Worm (Caenorhabditis elegans) whole organism, L4 larva: Measurements from ENCODE around the gene rnp-5.
A peak's percentile ranks its signal among the peaks of the same experiment; 100 is the strongest.

Experiments used
- F10B5.3 ChIP-seq: sonication (generic microtip); optimal IDR thresholded peaks from 2 replicates; lab custom pipeline; 2016; ENCODE audit warnings: mild to moderate bottlenecking, missing genetic modification characterization, missing compliant biosample characterization
- F37D6.2 ChIP-seq: sonication (generic microtip); optimal IDR thresholded peaks from 2 replicates; lab custom pipeline; 2016; ENCODE audit warnings: mild to moderate bottlenecking, missing genetic modification characterization, missing compliant biosample characterization
- T26A8.4 ChIP-seq: fragments of 200-800 bp; sonication (Bioruptor generic); IDR thresholded peaks from 2 replicates; pipeline ENCODE4 v1.3.6; 2022; ENCODE audit warnings: missing genetic modification characterization, missing compliant biosample characterization
- ZK337.2 ChIP-seq: fragments of 200-800 bp; sonication (Bioruptor generic); IDR thresholded peaks from 2 replicates; pipeline ENCODE4 v1.3.6; 2022; ENCODE audit warnings: missing genetic modification reagents, missing genetic modification characterization, missing compliant biosample characterization
- aha-1 ChIP-seq: fragments of 150-350 bp; peaks from one replicate; lab custom pipeline; 2014; ENCODE audit warnings: missing biosample characterization, missing genetic modification characterization
- aly-2 ChIP-seq: sonication (generic microtip); optimal IDR thresholded peaks from 2 replicates; lab custom pipeline; 2018; ENCODE audit warnings: missing biosample characterization, missing genetic modification characterization
- ama-1 ChIP-seq: fragments of 150-350 bp; optimal IDR thresholded peaks from 2 replicates; lab custom pipeline; 2014; ENCODE audit warnings: inconsistent platforms, mixed read lengths
- arid-1 ChIP-seq: fragments of 200-800 bp; sonication (Bioruptor generic); conservative IDR thresholded peaks from 2 replicates; pipeline ENCODE4 v1.3.6; 2022; ENCODE audit warnings: missing genetic modification reagents, missing genetic modification characterization, missing compliant biosample characterization
- attf-4 ChIP-seq: sonication (generic microtip); optimal IDR thresholded peaks from 3 replicates; lab custom pipeline; 2017; ENCODE audit warnings: missing biosample characterization, missing genetic modification characterization
- daf-12 ChIP-seq: fragments of 150-350 bp; optimal IDR thresholded peaks from 2 replicates; lab custom pipeline; 2014; ENCODE audit warnings: missing biosample characterization, missing genetic modification reagents, missing genetic modification characterization
- daf-8 ChIP-seq: fragments of 200-800 bp; sonication (Bioruptor generic); IDR thresholded peaks from 2 replicates; pipeline ENCODE4 v1.3.6; 2022; ENCODE audit warnings: missing genetic modification characterization, missing compliant biosample characterization
- dmd-8 ChIP-seq: fragments of 200-800 bp; sonication (Bioruptor generic); IDR thresholded peaks from 2 replicates; pipeline ENCODE4 v1.3.6; 2022; ENCODE audit warnings: missing genetic modification characterization, missing compliant biosample characterization
- dpl-1 ChIP-seq: fragments of 150-350 bp; optimal IDR thresholded peaks from 2 replicates; lab custom pipeline; 2014; ENCODE audit warnings: missing biosample characterization, missing genetic modification reagents, missing genetic modification characterization
- duxl-1 ChIP-seq: sonication (generic microtip); optimal IDR thresholded peaks from 2 replicates; lab custom pipeline; 2016; ENCODE audit warnings: mild to moderate bottlenecking, missing genetic modification characterization, moderate library complexity, missing compliant biosample characterization; ENCODE audit not compliant: poor library complexity
- dve-1 ChIP-seq: sonication (generic microtip); optimal IDR thresholded peaks from 2 replicates; lab custom pipeline; 2017; ENCODE audit warnings: antibody characterized with exemption, mild to moderate bottlenecking, missing genetic modification characterization, missing compliant biosample characterization; ENCODE audit not compliant: insufficient read depth
- hlh-11 ChIP-seq: fragments of 200-800 bp; sonication (Bioruptor generic); optimal IDR thresholded peaks from 2 replicates; lab custom pipeline; 2018; ENCODE audit warnings: mild to moderate bottlenecking, missing genetic modification characterization, missing compliant biosample characterization
- lin-13 ChIP-seq: fragments of 150-350 bp; optimal IDR thresholded peaks from 2 replicates; lab custom pipeline; 2014; ENCODE audit warnings: missing biosample characterization, missing genetic modification reagents, missing genetic modification characterization
- lin-38 ChIP-seq: fragments of 200-800 bp; sonication (Bioruptor generic); IDR thresholded peaks from 2 replicates; pipeline ENCODE4 v1.3.6; 2022; ENCODE audit warnings: missing genetic modification reagents, missing genetic modification characterization, missing compliant biosample characterization
- lin-39 ChIP-seq: fragments of 150-350 bp; optimal IDR thresholded peaks from 2 replicates; lab custom pipeline; 2014; ENCODE audit warnings: missing biosample characterization, missing genetic modification reagents, missing genetic modification characterization
- madf-5 ChIP-seq, 2 experiments: fragments of 200-800 bp; sonication (Bioruptor generic); IDR thresholded peaks; 2 replicates each; pipeline ENCODE4 v1.3.6; 2022; ENCODE audit warnings: missing compliant biosample characterization in 2 of 2, missing genetic modification characterization in 2 of 2
- mdl-1 ChIP-seq, 2 experiments: fragments of 150-350 bp in 1 of 2; sonication (generic microtip) in 1 of 2; optimal IDR thresholded peaks; 2 replicates each; lab custom pipeline; 2014 to 2017; ENCODE audit warnings: missing biosample characterization in 2 of 2, missing genetic modification characterization in 2 of 2
- mdt-29 ChIP-seq: fragments of 200-800 bp; sonication (Bioruptor generic); IDR thresholded peaks from 2 replicates; pipeline ENCODE4 v1.3.6; 2022; ENCODE audit warnings: missing genetic modification reagents, missing genetic modification characterization, missing compliant biosample characterization
- mes-2 ChIP-seq: sonication (generic microtip); optimal IDR thresholded peaks from 2 replicates; lab custom pipeline; 2016; ENCODE audit warnings: missing genotype, mild to moderate bottlenecking, missing genetic modification characterization, missing compliant biosample characterization; ENCODE audit not compliant: poor library complexity, severe bottlenecking
- nhr-102 ChIP-seq: sonication (generic microtip); optimal IDR thresholded peaks from 2 replicates; lab custom pipeline; 2016; ENCODE audit warnings: mild to moderate bottlenecking, missing genetic modification characterization, moderate library complexity, missing compliant biosample characterization
- nhr-111 ChIP-seq: fragments of 200-800 bp; sonication (Bioruptor generic); optimal IDR thresholded peaks from 2 replicates; lab custom pipeline; 2018; ENCODE audit warnings: mild to moderate bottlenecking, missing genetic modification characterization, missing compliant biosample characterization
- nhr-237 ChIP-seq: sonication (generic microtip); optimal IDR thresholded peaks from 2 replicates; lab custom pipeline; 2017; ENCODE audit warnings: missing biosample characterization, missing genetic modification characterization
- nhr-28 ChIP-seq: fragments of 150-350 bp; optimal IDR thresholded peaks from 2 replicates; lab custom pipeline; 2014; ENCODE audit warnings: missing biosample characterization, missing genetic modification characterization
- nhr-6 ChIP-seq: fragments of 150-350 bp; optimal IDR thresholded peaks from 2 replicates; lab custom pipeline; 2014; ENCODE audit warnings: missing biosample characterization, missing genetic modification characterization
- nhr-76 ChIP-seq: fragments of 150-350 bp; optimal IDR thresholded peaks from 2 replicates; lab custom pipeline; 2014; ENCODE audit warnings: missing biosample characterization, missing genetic modification characterization
- skn-1 ChIP-seq: fragments of 150-350 bp; optimal IDR thresholded peaks from 2 replicates; lab custom pipeline; 2014; ENCODE audit warnings: missing biosample characterization, missing genetic modification characterization
- snpc-1.2 ChIP-seq: fragments of 200-800 bp; sonication (Bioruptor generic); IDR thresholded peaks from 2 replicates; pipeline ENCODE4 v1.3.6; 2022; ENCODE audit warnings: missing genetic modification reagents, missing genetic modification characterization, missing compliant biosample characterization
- tra-1 ChIP-seq: fragments of 200-800 bp; sonication (Bioruptor generic); IDR thresholded peaks from 2 replicates; pipeline ENCODE4 v1.3.6; 2022; ENCODE audit warnings: missing genetic modification reagents, missing genetic modification characterization, missing compliant biosample characterization
- unc-62 ChIP-seq, 3 experiments: fragments of 150-350 bp in 1 of 3; sonication (generic microtip); optimal IDR thresholded peaks in 2 of 3; peaks in 1 of 3; 1 replicate in 1 of 3; 2 replicates in 2 of 3; lab custom pipeline; 2014 to 2017; ENCODE audit warnings: missing biosample characterization in 3 of 3, missing genetic modification characterization in 3 of 3, missing genetic modification reagents in 3 of 3, missing genotype in 1 of 3
- vab-7 ChIP-seq: fragments of 200-800 bp; sonication (Bioruptor generic); IDR thresholded peaks from 2 replicates; pipeline ENCODE4 v1.3.6; 2022; ENCODE audit warnings: missing genetic modification reagents, missing genetic modification characterization, missing compliant biosample characterization
- zag-1 ChIP-seq: fragments of 150-350 bp; optimal IDR thresholded peaks from 2 replicates; lab custom pipeline; 2014; ENCODE audit warnings: missing biosample characterization, missing genetic modification characterization
- zfp-3 ChIP-seq: fragments of 200-800 bp; sonication (Bioruptor generic); conservative IDR thresholded peaks from 2 replicates; pipeline ENCODE4 v1.3.6; 2022; ENCODE audit warnings: missing genetic modification reagents, missing genetic modification characterization, missing compliant biosample characterization
- zip-11 ChIP-seq: fragments of 200-800 bp; sonication (Bioruptor generic); IDR thresholded peaks from 2 replicates; pipeline ENCODE4 v1.3.6; 2022; ENCODE audit warnings: missing genetic modification characterization, missing compliant biosample characterization
- ztf-11 ChIP-seq: fragments of 150-350 bp; optimal IDR thresholded peaks from 2 replicates; lab custom pipeline; 2014; ENCODE audit warnings: missing biosample characterization, missing genetic modification characterization
- ztf-7 ChIP-seq: fragments of 150-350 bp; optimal IDR thresholded peaks from 2 replicates; lab custom pipeline; 2014; ENCODE audit warnings: missing biosample characterization, missing genetic modification characterization

rnp-5 gene

DNA sequence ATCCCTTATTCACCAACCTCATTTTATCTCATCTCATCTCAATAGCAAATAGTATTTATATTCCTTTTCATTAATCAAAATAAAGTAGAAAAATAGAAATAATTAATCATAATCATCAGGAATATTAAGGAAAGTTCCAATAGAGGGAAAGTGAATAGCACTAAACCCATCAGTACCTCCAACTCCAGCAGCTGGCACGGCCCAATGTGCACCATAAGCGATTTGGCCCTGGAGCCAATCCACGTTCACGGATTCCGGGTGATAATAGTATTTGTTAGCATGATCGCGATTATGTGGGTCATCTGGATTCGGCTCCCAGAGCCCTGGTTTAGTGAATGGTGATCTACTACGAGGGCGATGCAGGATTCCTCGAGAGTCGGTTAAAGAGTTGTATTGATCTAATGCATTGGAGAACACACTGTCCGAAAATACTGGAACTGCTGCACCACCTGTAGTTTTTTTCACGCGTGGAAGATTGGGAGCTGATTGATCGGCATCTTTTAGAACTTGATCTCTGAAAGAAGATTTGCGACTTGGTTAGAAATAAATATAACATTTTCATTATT, 17.9 kb downstream of the rnp-5 start (continued):
- TF ChIP-seq tra-1 (GFP tag; lab: Robert Waterston, UW), result peak; percentile 93
- peak; percentile 82 for TF ChIP-seq lin-38 (GFP tag; lab: Robert Waterston, UW)
- peak; percentile 99 for TF ChIP-seq zfp-3 (GFP tag; lab: Robert Waterston, UW)
- TF ChIP-seq hlh-11 (tag; lab: Kevin White, UChicago), result peak; percentile 86
- TF ChIP-seq T26A8.4 (GFP tag; lab: Robert Waterston, UW), result peak; percentile 98
- no peak for TF ChIP-seq nhr-76 (tag; lab: Kevin White, UChicago)
- TF ChIP-seq lin-13 (GFP tag; lab: Kevin White, UChicago), result peak; percentile 49
- peak; percentile 51 for TF ChIP-seq ztf-11 (tag; lab: Kevin White, UChicago)
- peak; percentile 65 for TF ChIP-seq nhr-28 (tag; lab: Kevin White, UChicago)
- TF ChIP-seq mdl-1 (tag; optimal IDR thresholded peaks at IDR 0.05; lab: Kevin White, UChicago), result peak; percentile 41 to 53
- TF ChIP-seq vab-7 (GFP tag; lab: Robert Waterston, UW), result peak; percentile 93; the same call in 1 of the 2 replicates
- TF ChIP-seq F37D6.2 (tag; lab: Kevin White, UChicago), result peak; percentile 40
- peak; percentile 77 to 95; a peak in 3 of 4 replicates for TF ChIP-seq madf-5 (GFP tag; IDR thresholded peaks at IDR 0.05; lab: Robert Waterston, UW)
- no peak for TF ChIP-seq lin-39 (tag; lab: Kevin White, UChicago)
- peak; percentile 92 for TF ChIP-seq nhr-102 (tag; lab: Kevin White, UChicago)
- peak; percentile 93 for TF ChIP-seq mdt-29 (GFP tag; lab: Robert Waterston, UW)
- peak; percentile 20 for TF ChIP-seq skn-1 (tag; lab: Kevin White, UChicago)
- peak; percentile 99 for TF ChIP-seq nhr-111 (GFP tag; lab: Kevin White, UChicago)
- TF ChIP-seq snpc-1.2 (GFP tag; lab: Robert Waterston, UW), result peak; percentile 84
- peak; percentile 49 for TF ChIP-seq nhr-237 (tag; lab: Kevin White, UChicago)
- TF ChIP-seq nhr-6 (tag; lab: Kevin White, UChicago), result no peak
- peak; percentile 16 for TF ChIP-seq F10B5.3 (tag; lab: Kevin White, UChicago)
- TF ChIP-seq aly-2 (tag; lab: Kevin White, UChicago), result no peak
- TF ChIP-seq daf-12 (tag; lab: Kevin White, UChicago), result no peak
- peak; percentile 45 for TF ChIP-seq zag-1 (tag; lab: Kevin White, UChicago)
- no peak for TF ChIP-seq attf-4
- peak; percentile 86 for TF ChIP-seq dve-1 (tag; lab: Kevin White, UChicago)
- TF ChIP-seq ZK337.2, result peak; percentile 73
- no peak; the same call in 1 of the 2 replicates for TF ChIP-seq daf-8 (GFP tag; lab: Robert Waterston, UW)
- TF ChIP-seq ztf-7 (tag; lab: Kevin White, UChicago), result no peak
- peak; percentile 98 for TF ChIP-seq arid-1 (GFP tag; lab: Robert Waterston, UW)
- TF ChIP-seq duxl-1, result peak; percentile 94
- TF ChIP-seq zip-11, result no peak
- TF ChIP-seq dmd-8 (GFP tag; lab: Robert Waterston, UW), result peak; percentile 90
- TF ChIP-seq, all 104 proteins: peak for 75

DNA sequence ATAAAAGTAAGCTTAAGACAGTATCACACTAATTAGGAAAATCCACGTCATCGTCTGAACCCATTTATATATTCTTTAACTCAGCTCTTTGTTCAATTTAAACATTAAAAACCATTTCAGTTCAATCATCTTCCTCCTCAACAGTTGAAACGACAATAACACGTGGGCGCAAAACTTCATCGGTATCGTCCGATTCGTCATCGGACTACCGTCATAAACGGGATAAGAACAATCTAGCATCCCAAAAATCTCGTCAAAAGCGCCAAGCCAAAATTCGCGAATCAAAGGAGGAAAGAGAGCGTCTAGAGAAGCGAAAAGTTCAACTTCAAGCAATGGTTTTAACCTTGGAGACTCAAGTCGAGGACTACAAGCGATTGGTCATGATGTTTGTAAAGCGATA, 18.5 kb downstream of the rnp-5 start:
- TF ChIP-seq unc-62 (GFP tag; optimal IDR thresholded peaks at IDR 0.05 in 1 of 2; lab: Kevin White, UChicago), result peak in 1 of 2 experiments; percentile 85
- no peak for TF ChIP-seq unc-62 (tag; optimal IDR thresholded peaks at IDR 0.05; lab: Kevin White, UChicago)
- peak; percentile 92 for TF ChIP-seq ama-1 (lab: Kevin White, UChicago)
- peak; percentile 88 for TF ChIP-seq aha-1 (tag; lab: Kevin White, UChicago)
- peak; percentile 42 for TF ChIP-seq mes-2
- no peak for TF ChIP-seq dpl-1
